Fruit fly (Drosophila melanogaster): ENCODE results near the gene Nna1.

DNA sequence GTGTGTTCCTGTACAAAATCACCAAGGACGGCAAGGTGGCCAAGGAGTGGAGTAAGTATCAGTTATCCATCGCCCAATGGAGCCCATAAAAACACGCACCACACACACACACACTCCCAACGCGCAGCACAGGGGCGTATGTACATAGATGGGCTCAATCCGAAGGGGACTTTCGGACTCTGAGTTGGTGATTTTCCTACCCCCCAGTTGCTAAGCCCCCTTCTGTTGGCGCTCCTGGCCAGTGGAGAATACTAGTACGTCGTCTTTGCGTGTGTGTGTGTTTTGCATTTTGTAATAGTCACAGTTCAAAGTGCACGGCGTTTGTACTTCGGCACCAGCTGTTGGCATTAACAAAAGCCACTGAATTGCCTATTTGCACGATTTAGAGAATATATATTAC is 48.0 kb downstream of the Nna1 start:
- TF ChIP-seq usp (GFP tag; optimal IDR thresholded peaks at IDR 0.05) (no peak), EcR (GFP tag; optimal IDR thresholded peaks at IDR 0.05) (no peak), CG8478 (optimal IDR thresholded peaks at IDR 0.05) (no peak)
